Fruit fly (Drosophila melanogaster) S2 (cell line): ENCODE results near the gene t-cup.

Experiments used
- CG8478 ChIP-seq: fragments of >200 bp; optimal IDR thresholded peaks from 2 replicates; lab custom pipeline; 2018
- CTCF ChIP-seq, 2 experiments: fragments of >200 bp; optimal IDR thresholded peaks; 2 replicates each; lab custom pipeline; 2018

The t-cup gene

dm6 chr2L:12507338-12508053 is 10.4 kb upstream of the t-cup start, which contains the start of gene CG43051:
Gene CG43051, plus strand, starts transcription at chr2L:12507939.
- TF ChIP-seq CTCF (optimal IDR thresholded peaks at IDR 0.05; lab: Kevin White, UChicago) (no peak), CG8478 (lab: Kevin White, UChicago) (no peak)

DNA sequence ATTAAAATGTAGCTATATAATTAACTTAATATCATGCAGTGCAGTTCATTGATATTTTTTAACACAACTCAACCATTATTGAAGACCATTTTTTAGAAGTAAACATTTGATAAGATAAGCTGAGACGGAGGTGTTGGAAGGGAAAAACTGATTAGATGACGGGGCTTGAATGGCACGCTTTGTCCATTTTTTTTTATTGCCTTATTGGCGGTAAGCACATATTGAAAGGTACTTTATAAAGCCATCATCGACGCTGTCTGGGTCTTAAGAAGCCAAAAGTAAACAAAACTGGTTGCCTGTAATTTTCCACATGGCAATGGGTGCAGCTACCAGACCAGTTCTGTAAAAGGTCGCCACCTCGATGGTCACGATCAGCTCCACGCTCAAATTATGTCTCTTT is 9.6 kb upstream of the t-cup start:
- TF ChIP-seq CTCF (optimal IDR thresholded peaks at IDR 0.05; lab: Kevin White, UChicago) (no peak), CG8478 (lab: Kevin White, UChicago) (no peak)

DNA sequence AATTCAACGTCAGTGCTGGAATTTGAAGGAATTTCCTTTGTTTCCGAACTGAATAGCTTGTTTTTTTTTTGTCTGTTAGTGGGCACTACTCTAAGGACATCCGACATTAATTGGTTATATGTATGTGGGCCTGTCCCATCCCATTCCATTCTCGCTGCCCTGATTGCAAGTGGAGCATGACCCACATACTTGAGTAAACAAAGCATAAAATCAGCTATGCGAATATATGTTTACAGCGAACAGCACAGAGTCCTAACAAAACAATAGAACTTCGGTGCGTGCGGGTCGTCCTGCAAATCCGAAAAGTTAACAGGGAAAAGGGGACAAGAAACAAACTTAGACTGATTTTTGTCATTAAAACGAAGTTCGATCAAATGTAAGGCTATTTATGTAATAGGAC is 8.5 kb upstream of the t-cup start:
- no peak for TF ChIP-seq CG8478 (lab: Kevin White, UChicago)

DNA sequence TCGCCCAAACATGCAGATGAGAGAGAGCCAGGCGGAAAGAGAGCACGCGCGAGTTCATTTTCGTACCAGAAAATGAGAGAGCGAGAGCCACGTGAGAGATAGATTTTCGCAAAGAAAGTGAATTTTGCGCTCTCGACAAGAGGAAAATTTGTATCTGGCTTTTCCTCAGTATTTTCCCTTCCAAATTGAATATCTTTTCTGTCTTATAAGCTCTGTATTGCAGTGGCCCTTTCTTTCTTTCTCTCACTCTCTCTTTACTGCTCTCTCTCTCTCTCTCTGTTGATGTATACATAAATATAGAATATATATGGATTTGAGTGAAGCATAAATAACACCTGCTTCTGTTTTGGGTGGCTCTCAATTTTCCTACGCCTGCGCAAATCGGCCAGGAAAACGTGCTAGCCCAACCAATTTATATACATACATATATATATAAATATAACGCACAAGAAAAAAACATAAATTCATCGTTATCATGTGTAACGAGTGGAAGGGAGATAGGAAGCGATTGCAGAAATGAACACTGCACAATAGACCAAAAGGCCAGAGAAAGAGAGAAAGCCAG is 7.8 kb upstream of the t-cup start:
- TF ChIP-seq CG8478 (lab: Kevin White, UChicago) (no peak), CTCF (optimal IDR thresholded peaks at IDR 0.05; lab: Kevin White, UChicago) (no peak)

dm6 chr2L:12504006-12504885 is 7.1 kb upstream of the t-cup start:
- TF ChIP-seq CG8478 (lab: Kevin White, UChicago) (no peak), CTCF (optimal IDR thresholded peaks at IDR 0.05; lab: Kevin White, UChicago) (no peak)

- no peak for TF ChIP-seq CG8478 (lab: Kevin White, UChicago)
- no peak for TF ChIP-seq CTCF (optimal IDR thresholded peaks at IDR 0.05; lab: Kevin White, UChicago)
These were observed 5.8 kb upstream of the t-cup start for dm6 chr2L:12502839-12503439.

dm6 chr2L:12500405-12500804 is 3.3 kb upstream of the t-cup start:
- no peak for TF ChIP-seq CTCF (optimal IDR thresholded peaks at IDR 0.05; lab: Kevin White, UChicago)
- TF ChIP-seq CG8478 (lab: Kevin White, UChicago) = no peak

dm6 chr2L:12499189-12499588 is 2.1 kb upstream of the t-cup start:
- no peak for TF ChIP-seq CG8478 (lab: Kevin White, UChicago)
- no peak for TF ChIP-seq CTCF (optimal IDR thresholded peaks at IDR 0.05; lab: Kevin White, UChicago)

dm6 chr2L:12498538-12498937 is 1.4 kb upstream of the t-cup start:
- TF ChIP-seq CG8478 (lab: Kevin White, UChicago) (no peak), CTCF (optimal IDR thresholded peaks at IDR 0.05; lab: Kevin White, UChicago) (no peak)

DNA sequence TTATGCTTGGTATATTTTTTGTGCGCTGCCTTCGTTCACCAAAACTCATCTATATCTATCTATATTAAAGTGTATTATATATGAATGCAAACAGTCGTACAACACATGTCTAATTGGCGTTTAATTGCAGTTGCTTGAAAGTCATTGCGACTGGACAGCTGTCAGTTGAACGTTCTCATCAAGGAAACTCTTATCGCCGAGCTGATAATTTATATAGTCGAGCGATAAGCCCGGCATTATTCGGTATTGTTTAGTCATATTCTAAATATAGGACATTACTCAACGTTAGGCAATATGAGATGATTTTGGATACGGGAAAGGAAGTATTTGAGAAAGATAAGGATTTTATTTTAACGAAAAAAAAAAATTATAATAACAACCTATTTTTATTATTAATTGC is 1.9 kb downstream of the t-cup start:
- no peak for TF ChIP-seq CTCF (optimal IDR thresholded peaks at IDR 0.05; lab: Kevin White, UChicago)
- TF ChIP-seq CG8478 (lab: Kevin White, UChicago) = no peak

- TF ChIP-seq CTCF (optimal IDR thresholded peaks at IDR 0.05; lab: Kevin White, UChicago) (no peak), CG8478 (lab: Kevin White, UChicago) (no peak)
These were observed 3.3 kb downstream of the t-cup start for dm6 chr2L:12493771-12494317.

- TF ChIP-seq CG8478 (lab: Kevin White, UChicago) (no peak), CTCF (optimal IDR thresholded peaks at IDR 0.05; lab: Kevin White, UChicago) (no peak)
These were observed 3.9 kb downstream of the t-cup start for dm6 chr2L:12493101-12493770.

dm6 chr2L:12489470-12489869 is 7.7 kb downstream of the t-cup start:
- no peak for TF ChIP-seq CG8478 (lab: Kevin White, UChicago)
- TF ChIP-seq CTCF (optimal IDR thresholded peaks at IDR 0.05; lab: Kevin White, UChicago) = no peak

DNA sequence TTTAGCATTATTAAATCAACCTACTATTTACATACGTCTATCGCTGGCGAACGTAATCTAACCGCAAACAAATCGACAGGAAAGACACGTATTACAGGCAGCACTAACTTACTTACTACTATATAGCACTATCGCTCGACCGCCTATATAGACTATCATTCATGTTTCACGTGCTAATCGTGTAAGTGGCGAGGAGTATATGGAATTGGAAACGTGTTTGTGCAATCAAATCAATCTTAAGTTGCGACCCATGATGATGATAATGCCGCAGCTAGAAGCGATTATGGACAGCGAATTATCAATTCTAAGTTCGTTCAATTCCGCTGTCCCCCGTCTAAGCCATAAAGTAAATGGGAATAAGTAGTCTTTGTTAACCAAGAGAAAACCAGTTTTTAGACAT is 9.3 kb downstream of the t-cup start:
- TF ChIP-seq CG8478 (lab: Kevin White, UChicago) = no peak
- TF ChIP-seq CTCF (optimal IDR thresholded peaks at IDR 0.05; lab: Kevin White, UChicago) = no peak
